Fruit fly (Drosophila melanogaster) whole organism, prepupa: ENCODE data around the gene CG14259.
A peak's percentile ranks its signal among the peaks of the same experiment; 100 is the strongest.

ENCODE experiments used
- Blimp-1 ChIP-seq: fragments of 200-800 bp; sonication (Bioruptor generic); optimal IDR thresholded peaks from 3 replicates; lab custom pipeline; 2017; ENCODE audit warnings: missing biosample characterization, missing genetic modification characterization, mild to moderate bottlenecking, moderate library complexity, missing genetic modification reagents
- CG10631 ChIP-seq: fragments of 200-800 bp; sonication (Bioruptor generic); optimal IDR thresholded peaks from 2 replicates; lab custom pipeline; 2016; ENCODE audit warnings: missing biosample characterization, missing genetic modification characterization
- CG10669 ChIP-seq: fragments of 200-800 bp; sonication (Bioruptor generic); optimal IDR thresholded peaks from 3 replicates; lab custom pipeline; 2018; ENCODE audit warnings: missing biosample characterization, mild to moderate bottlenecking, missing genetic modification characterization, moderate library complexity
- CG11294 ChIP-seq: fragments of 200-800 bp; sonication (Bioruptor generic); IDR thresholded peaks from 2 replicates; pipeline ENCODE4 v1.3.6; 2022; ENCODE audit warnings: missing biosample characterization, missing genetic modification characterization
- CG11762 ChIP-seq: fragments of 200-800 bp; sonication (Bioruptor generic); optimal IDR thresholded peaks from 3 replicates; lab custom pipeline; 2016; ENCODE audit warnings: missing biosample characterization, missing genetic modification characterization; ENCODE audit not compliant: insufficient read depth
- CG11902 ChIP-seq: fragments of 200-800 bp; sonication (Bioruptor generic); optimal IDR thresholded peaks from 3 replicates; lab custom pipeline; 2016; ENCODE audit warnings: missing biosample characterization, missing genetic modification characterization
- CG1621 ChIP-seq: fragments of 200-800 bp; sonication (Bioruptor generic); optimal IDR thresholded peaks from 3 replicates; lab custom pipeline; 2018; ENCODE audit warnings: missing biosample characterization, mild to moderate bottlenecking, missing genetic modification characterization
- CG16779 ChIP-seq: fragments of 200-800 bp; sonication (Bioruptor generic); optimal IDR thresholded peaks from 3 replicates; lab custom pipeline; 2017; ENCODE audit warnings: missing biosample characterization, mild to moderate bottlenecking, missing genetic modification characterization
- CG3032 ChIP-seq: fragments of 200-800 bp; optimal IDR thresholded peaks from 2 replicates; lab custom pipeline; 2019; ENCODE audit warnings: missing biosample characterization, mild to moderate bottlenecking, missing genetic modification characterization, moderate library complexity
- CG34406 ChIP-seq: fragments of 200-800 bp; sonication (Bioruptor generic); optimal IDR thresholded peaks from 3 replicates; lab custom pipeline; 2016; ENCODE audit warnings: missing biosample characterization, missing genetic modification characterization
- CG4318 ChIP-seq: fragments of 200-800 bp; sonication (Bioruptor generic); optimal IDR thresholded peaks from 3 replicates; lab custom pipeline; 2017; ENCODE audit warnings: missing biosample characterization, mild to moderate bottlenecking, missing genetic modification characterization
- CG6163 ChIP-seq: fragments of 200-800 bp; sonication (Bioruptor generic); IDR thresholded peaks from 3 replicates; pipeline ENCODE4 v1.3.6; 2022; ENCODE audit warnings: missing biosample characterization, missing genetic modification characterization
- CG6276 ChIP-seq: fragments of 200-800 bp; sonication (Bioruptor generic); optimal IDR thresholded peaks from 2 replicates; lab custom pipeline; 2017; ENCODE audit warnings: missing biosample characterization, mild to moderate bottlenecking, missing genetic modification characterization
- CG6792 ChIP-seq: fragments of 200-800 bp; sonication (Bioruptor generic); optimal IDR thresholded peaks from 3 replicates; lab custom pipeline; 2016; ENCODE audit warnings: missing biosample characterization, missing genetic modification characterization
- CG6854 ChIP-seq: fragments of 200-800 bp; sonication (Bioruptor generic); optimal IDR thresholded peaks from 2 replicates; lab custom pipeline; 2017; ENCODE audit warnings: missing biosample characterization, mild to moderate bottlenecking, missing genetic modification characterization
- CG8632 ChIP-seq: fragments of 200-800 bp; sonication (Bioruptor generic); optimal IDR thresholded peaks from 3 replicates; lab custom pipeline; 2016; ENCODE audit warnings: missing biosample characterization, missing genetic modification characterization
- CG9139 ChIP-seq: fragments of 200-800 bp; sonication (Bioruptor generic); optimal IDR thresholded peaks from 3 replicates; lab custom pipeline; 2017; ENCODE audit warnings: missing biosample characterization, mild to moderate bottlenecking, missing genetic modification characterization
- Eip75B ChIP-seq: fragments of 200-800 bp; sonication (Bioruptor generic); optimal IDR thresholded peaks from 3 replicates; lab custom pipeline; 2016; ENCODE audit warnings: missing biosample characterization, missing genetic modification characterization
- Eip78C ChIP-seq: fragments of 200-800 bp; sonication (Bioruptor generic); peaks from one replicate; lab custom pipeline; 2016; ENCODE audit warnings: missing biosample characterization, missing genetic modification characterization
- Eip93F ChIP-seq: fragments of 200-800 bp; sonication (Bioruptor generic); optimal IDR thresholded peaks from 2 replicates; lab custom pipeline; 2016; ENCODE audit warnings: missing biosample characterization, mild to moderate bottlenecking, missing genetic modification characterization
- Ets21C ChIP-seq: fragments of 200-800 bp; sonication (Bioruptor generic); optimal IDR thresholded peaks from 3 replicates; lab custom pipeline; 2016; ENCODE audit warnings: missing biosample characterization, missing genetic modification characterization
- Ets96B ChIP-seq: fragments of 200-800 bp; optimal IDR thresholded peaks from 2 replicates; lab custom pipeline; 2019; ENCODE audit warnings: missing biosample characterization, mild to moderate bottlenecking, missing genetic modification characterization, moderate library complexity
- Gug ChIP-seq: fragments of 200-800 bp; sonication (Bioruptor generic); IDR thresholded peaks from 2 replicates; pipeline ENCODE4 v1.3.6; 2022; ENCODE audit warnings: missing biosample characterization, missing genetic modification characterization
- Hr38 ChIP-seq: sonication (Bioruptor generic); optimal IDR thresholded peaks from 2 replicates; lab custom pipeline; 2016; ENCODE audit warnings: missing biosample characterization, missing genetic modification characterization
- Hr39 ChIP-seq: fragments of 200-800 bp; sonication (Bioruptor generic); optimal IDR thresholded peaks from 2 replicates; lab custom pipeline; 2016; ENCODE audit warnings: missing biosample characterization, missing genetic modification characterization
- Hr4 ChIP-seq: fragments of 200-800 bp; sonication (Bioruptor generic); optimal IDR thresholded peaks from 3 replicates; lab custom pipeline; 2016; ENCODE audit warnings: missing biosample characterization, missing genetic modification characterization
- OdsH ChIP-seq: fragments of 200-800 bp; sonication (Bioruptor generic); optimal IDR thresholded peaks from 3 replicates; lab custom pipeline; 2016; ENCODE audit warnings: missing biosample characterization, missing genetic modification characterization
- Sox102F ChIP-seq: fragments of 200-800 bp; sonication (Bioruptor generic); optimal IDR thresholded peaks from 2 replicates; lab custom pipeline; 2016; ENCODE audit warnings: missing biosample characterization, mild to moderate bottlenecking, missing genetic modification characterization
- Sox15 ChIP-seq: fragments of 200-800 bp; sonication (Bioruptor generic); optimal IDR thresholded peaks from 3 replicates; lab custom pipeline; 2016; ENCODE audit warnings: missing biosample characterization, missing genetic modification characterization
- achi ChIP-seq: fragments of 200-800 bp; sonication (Bioruptor generic); optimal IDR thresholded peaks from 3 replicates; lab custom pipeline; 2016; ENCODE audit warnings: missing biosample characterization, missing genetic modification characterization
- acj6 ChIP-seq: fragments of 200-800 bp; sonication (Bioruptor generic); optimal IDR thresholded peaks from 3 replicates; lab custom pipeline; 2016; ENCODE audit warnings: missing biosample characterization, missing genetic modification characterization
- dac ChIP-seq: fragments of 200-800 bp; sonication (Bioruptor generic); optimal IDR thresholded peaks from 2 replicates; lab custom pipeline; 2017; ENCODE audit warnings: missing biosample characterization, mild to moderate bottlenecking, missing genetic modification characterization
- eg ChIP-seq: fragments of 200-800 bp; sonication (Bioruptor generic); IDR thresholded peaks from 3 replicates; pipeline ENCODE4 v1.3.6; 2022; ENCODE audit warnings: missing biosample characterization, missing genetic modification characterization
- esn ChIP-seq: fragments of 200-800 bp; sonication (Bioruptor generic); optimal IDR thresholded peaks from 2 replicates; lab custom pipeline; 2016; ENCODE audit warnings: missing biosample characterization, mild to moderate bottlenecking, missing genetic modification characterization, moderate library complexity
- fd59A ChIP-seq: fragments of 200-800 bp; sonication (Bioruptor generic); optimal IDR thresholded peaks from 2 replicates; lab custom pipeline; 2017; ENCODE audit warnings: missing biosample characterization, mild to moderate bottlenecking, missing genetic modification characterization, missing genetic modification reagents
- fkh ChIP-seq: fragments of 200-800 bp; sonication (Bioruptor generic); optimal IDR thresholded peaks from 3 replicates; lab custom pipeline; 2017; ENCODE audit warnings: missing biosample characterization, mild to moderate bottlenecking, missing genetic modification characterization, moderate library complexity
- net ChIP-seq: fragments of 200-800 bp; sonication (Bioruptor generic); optimal IDR thresholded peaks from 3 replicates; lab custom pipeline; 2016; ENCODE audit warnings: missing biosample characterization, missing genetic modification characterization
- pdm3 ChIP-seq: fragments of 200-800 bp; sonication (Bioruptor generic); optimal IDR thresholded peaks from 3 replicates; lab custom pipeline; 2016; ENCODE audit warnings: missing biosample characterization, missing genetic modification characterization
- spab ChIP-seq: fragments of 200-800 bp; sonication (Bioruptor generic); optimal IDR thresholded peaks from 2 replicates; lab custom pipeline; 2017; ENCODE audit warnings: missing biosample characterization, mild to moderate bottlenecking, missing genetic modification characterization, missing genetic modification reagents
- ss ChIP-seq, 2 experiments: fragments of 200-800 bp; sonication (Bioruptor generic); optimal IDR thresholded peaks; 2 replicates in 1 of 2; 3 replicates in 1 of 2; lab custom pipeline; 2017 to 2018; ENCODE audit warnings: mild to moderate bottlenecking in 2 of 2, missing biosample characterization in 2 of 2, missing genetic modification characterization in 2 of 2, moderate library complexity in 1 of 2
- svp ChIP-seq: fragments of 200-800 bp; sonication (Bioruptor generic); peaks from one replicate; lab custom pipeline; 2016; ENCODE audit warnings: missing biosample characterization, missing genetic modification characterization
- vri ChIP-seq: fragments of 200-800 bp; sonication (Bioruptor generic); optimal IDR thresholded peaks from 3 replicates; lab custom pipeline; 2016; ENCODE audit warnings: missing biosample characterization, mild to moderate bottlenecking, missing genetic modification characterization

CG14259 gene

DNA sequence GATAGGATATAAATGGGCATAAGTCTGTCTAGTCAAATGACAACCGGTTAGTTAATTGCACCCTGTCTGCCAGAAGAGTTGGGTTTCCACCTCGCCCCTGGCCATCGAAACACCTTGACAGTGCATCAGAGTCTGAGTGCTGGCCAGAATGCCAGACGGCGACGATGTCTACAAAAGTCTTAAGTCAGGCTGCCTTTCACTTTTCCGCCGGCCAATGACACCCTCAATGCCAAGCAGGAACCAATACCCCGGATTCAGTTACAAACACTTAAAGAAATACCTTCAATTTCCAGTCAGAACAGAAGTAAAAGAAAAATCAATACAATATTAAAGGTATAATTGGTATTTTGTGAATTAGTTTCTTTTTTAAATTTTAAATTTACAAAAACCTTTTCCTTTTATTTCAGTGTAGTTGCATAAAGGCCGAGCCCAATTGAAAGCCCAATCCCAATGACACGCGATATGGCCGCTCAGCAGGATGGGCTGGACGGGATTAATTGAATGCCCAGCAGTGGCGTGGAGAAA lies 9.7 kb upstream of the CG14259 start (continued):
- TF ChIP-seq CG6792 (GFP tag; lab: Kevin White, UChicago) (peak; percentile 16), acj6 (GFP tag; lab: Kevin White, UChicago) (no peak), CG11902 (GFP tag; lab: Kevin White, UChicago) (no peak), fd59A (GFP tag; lab: Kevin White, UChicago) (no peak), fkh (GFP tag; lab: Kevin White, UChicago) (no peak), Hr39 (no peak), pdm3 (GFP tag; lab: Kevin White, UChicago) (no peak), Gug (GFP tag; lab: Robert Waterston, UW) (no peak), Blimp-1 (peak; percentile 1), CG10669 (no peak), Sox15 (GFP tag; lab: Kevin White, UChicago) (no peak), esn (no peak), achi (GFP tag; lab: Kevin White, UChicago) (peak; percentile 53), Hr38 (GFP tag; lab: Kevin White, UChicago) (no peak), vri (GFP tag; lab: Kevin White, UChicago) (no peak), svp (GFP tag; lab: Kevin White, UChicago) (no peak), CG34406 (GFP tag; lab: Kevin White, UChicago) (no peak), OdsH (no peak), CG6276 (GFP tag; lab: Kevin White, UChicago) (peak; percentile 8), eg (GFP tag; lab: Robert Waterston, UW) (peak; percentile 73), CG11294 (GFP tag; lab: Robert Waterston, UW) (no peak), Sox102F (GFP tag; lab: Kevin White, UChicago) (no peak), CG1621 (tag; lab: Kevin White, UChicago) (no peak), CG8632 (GFP tag; lab: Kevin White, UChicago) (no peak), dac (GFP tag; lab: Kevin White, UChicago) (no peak), CG11762 (GFP tag; lab: Kevin White, UChicago) (peak; percentile 1), CG10631 (GFP tag; lab: Kevin White, UChicago) (peak; percentile 21), Hr4 (GFP tag; lab: Kevin White, UChicago) (no peak), spab (GFP tag; lab: Kevin White, UChicago) (peak; percentile 45), Eip75B (GFP tag; lab: Kevin White, UChicago) (peak; percentile 59), CG9139 (peak; percentile 28), CG4318 (GFP tag; lab: Kevin White, UChicago) (no peak), CG3032 (peak; percentile 51), net (GFP tag; lab: Kevin White, UChicago) (peak; percentile 22), Eip93F (GFP tag; lab: Kevin White, UChicago) (no peak), CG6854 (no peak), CG6163 (GFP tag; lab: Robert Waterston, UW) (peak; percentile 78), Ets21C (GFP tag; lab: Kevin White, UChicago) (no peak), CG16779 (no peak), Ets96B (tag; lab: Kevin White, UChicago) (peak; percentile 64)

DNA sequence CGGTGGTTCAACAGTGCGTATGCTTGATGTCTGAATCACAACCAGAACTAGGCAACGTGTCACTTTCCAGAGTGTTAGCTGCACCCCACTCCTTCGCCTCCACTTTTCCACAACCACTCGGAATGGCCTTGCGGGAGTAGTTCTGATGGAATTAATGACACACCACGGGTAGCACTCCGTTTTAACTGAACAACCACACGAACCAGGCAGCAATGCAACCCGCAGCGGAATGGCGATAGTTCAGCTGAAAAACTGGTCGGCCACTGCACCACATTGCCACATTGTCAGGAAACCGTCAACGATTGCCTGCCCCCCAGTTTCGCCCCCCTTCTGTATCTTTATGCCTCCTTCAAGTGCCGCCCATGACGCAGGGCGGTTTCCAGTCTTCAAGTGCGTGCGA lies 6.8 kb upstream of the CG14259 start, which contains the start of gene Cpr97Ea:
Gene Cpr97Ea (minus strand): TSS at position 230 of the 400 bp plus-strand sequence.
- peak; percentile 18 for TF ChIP-seq Eip78C (GFP tag; lab: Kevin White, UChicago)
- TF ChIP-seq CG1621 (tag; lab: Kevin White, UChicago): peak; percentile 76
- TF ChIP-seq ss (GFP tag; optimal IDR thresholded peaks at IDR 0.05; lab: Kevin White, UChicago): peak; percentile 0 to 18
- TF ChIP-seq CG6792 (GFP tag; lab: Kevin White, UChicago): no peak
